Fruit fly (Drosophila melanogaster) whole organism, embryonic: ENCODE measurements around the gene kis.

Experiments used
- BEAF-32 ChIP-seq: fragments of 200-800 bp; sonication (Bioruptor generic); optimal IDR thresholded peaks from 3 replicates; lab custom pipeline; 2017; ENCODE audit warnings: missing biosample characterization, missing genetic modification characterization, mild to moderate bottlenecking, moderate library complexity, missing genetic modification reagents
- Bgb ChIP-seq: fragments of 200-800 bp; sonication (Bioruptor generic); IDR thresholded peaks from 2 replicates; pipeline ENCODE4 v1.3.6; 2022; ENCODE audit warnings: missing biosample characterization, missing genetic modification characterization; ENCODE audit not compliant: partially characterized antibody
- C15 ChIP-seq: fragments of 200-800 bp; sonication (Bioruptor generic); IDR thresholded peaks from 3 replicates; pipeline ENCODE4 v1.3.6; 2022; ENCODE audit warnings: missing biosample characterization, missing genetic modification characterization
- CG10979 ChIP-seq: fragments of 200-800 bp; sonication (Bioruptor generic); optimal IDR thresholded peaks from 2 replicates; lab custom pipeline; 2018; ENCODE audit warnings: missing biosample characterization, mild to moderate bottlenecking, missing genetic modification characterization, moderate library complexity
- CG12104 ChIP-seq: fragments of 200-800 bp; sonication (Bioruptor generic); optimal IDR thresholded peaks from 3 replicates; lab custom pipeline; 2016; ENCODE audit warnings: missing biosample characterization, missing genetic modification characterization
- CG15696 ChIP-seq: fragments of 200-800 bp; sonication (Bioruptor generic); optimal IDR thresholded peaks from 2 replicates; lab custom pipeline; 2019; ENCODE audit warnings: missing biosample characterization, mild to moderate bottlenecking, missing genetic modification characterization, moderate library complexity
- CG16779 ChIP-seq: fragments of 200-800 bp; sonication (Bioruptor generic); IDR thresholded peaks from 2 replicates; pipeline ENCODE4 v1.3.6; 2022; ENCODE audit warnings: missing biosample characterization, missing genetic modification characterization
- CG17385 ChIP-seq: fragments of 200-800 bp; sonication (Bioruptor generic); optimal IDR thresholded peaks from 3 replicates; lab custom pipeline; 2018; ENCODE audit warnings: missing biosample characterization, mild to moderate bottlenecking, missing genetic modification characterization
- CG17612 ChIP-seq: fragments of 200-800 bp; sonication (Bioruptor generic); IDR thresholded peaks from 2 replicates; pipeline ENCODE4 v1.3.6; 2022; ENCODE audit warnings: missing biosample characterization, missing genetic modification characterization
- CG17829 ChIP-seq: fragments of 200-800 bp; optimal IDR thresholded peaks from 2 replicates; lab custom pipeline; 2019; ENCODE audit warnings: missing biosample characterization, mild to moderate bottlenecking, missing genetic modification characterization, moderate library complexity
- CG18599 ChIP-seq: fragments of 200-800 bp; sonication (Bioruptor generic); optimal IDR thresholded peaks from 3 replicates; lab custom pipeline; 2017; ENCODE audit warnings: missing biosample characterization, missing genetic modification characterization, mild to moderate bottlenecking, moderate library complexity, missing genetic modification reagents
- CG2116 ChIP-seq: fragments of 200-800 bp; sonication (Bioruptor generic); optimal IDR thresholded peaks from 3 replicates; lab custom pipeline; 2018; ENCODE audit warnings: missing biosample characterization, mild to moderate bottlenecking, missing genetic modification characterization
- CG3065 ChIP-seq: fragments of 200-800 bp; sonication (Bioruptor generic); optimal IDR thresholded peaks from 2 replicates; lab custom pipeline; 2016; ENCODE audit warnings: missing biosample characterization, missing genetic modification characterization
- CG3281 ChIP-seq: fragments of 200-800 bp; sonication (Bioruptor generic); optimal IDR thresholded peaks from 3 replicates; lab custom pipeline; 2017; ENCODE audit warnings: missing biosample characterization, mild to moderate bottlenecking, missing genetic modification characterization
- CG34376 ChIP-seq: fragments of 200-800 bp; sonication (Bioruptor generic); optimal IDR thresholded peaks from 2 replicates; lab custom pipeline; 2018; ENCODE audit warnings: missing biosample characterization, mild to moderate bottlenecking, missing genetic modification characterization
- CG43689 ChIP-seq: fragments of 200-800 bp; sonication (Bioruptor generic); IDR thresholded peaks from 2 replicates; pipeline ENCODE4 v1.3.6; 2022; ENCODE audit warnings: missing biosample characterization, missing genetic modification characterization
- CG6683 ChIP-seq: fragments of 200-800 bp; sonication (Bioruptor generic); optimal IDR thresholded peaks from 2 replicates; lab custom pipeline; 2017; ENCODE audit warnings: missing biosample characterization, mild to moderate bottlenecking, missing genetic modification characterization, missing genetic modification reagents
- CG7839 ChIP-seq: fragments of 200-800 bp; sonication (Bioruptor generic); optimal IDR thresholded peaks from 3 replicates; lab custom pipeline; 2018; ENCODE audit warnings: missing biosample characterization, mild to moderate bottlenecking, missing genetic modification characterization, moderate library complexity
- CG8089 ChIP-seq: fragments of 200-800 bp; sonication (Bioruptor generic); optimal IDR thresholded peaks from 3 replicates; lab custom pipeline; 2016; ENCODE audit warnings: missing biosample characterization, missing genetic modification characterization
- CG8281 ChIP-seq: fragments of 200-800 bp; sonication (Bioruptor generic); optimal IDR thresholded peaks from 2 replicates; lab custom pipeline; 2018; ENCODE audit warnings: missing biosample characterization, mild to moderate bottlenecking, missing genetic modification characterization, moderate library complexity
- CG9797 ChIP-seq: fragments of 200-800 bp; sonication (Bioruptor generic); optimal IDR thresholded peaks from 3 replicates; lab custom pipeline; 2018; ENCODE audit warnings: missing biosample characterization, mild to moderate bottlenecking, missing genetic modification characterization
- Camta ChIP-seq: fragments of 200-800 bp; sonication (Bioruptor generic); optimal IDR thresholded peaks from 2 replicates; lab custom pipeline; 2016; ENCODE audit warnings: missing biosample characterization, missing genetic modification characterization
- Dip3 ChIP-seq: fragments of 200-800 bp; sonication (Bioruptor generic); optimal IDR thresholded peaks from 3 replicates; lab custom pipeline; 2016; ENCODE audit warnings: missing biosample characterization, missing genetic modification characterization
- Dll ChIP-seq: fragments of 200-800 bp; sonication (Bioruptor generic); IDR thresholded peaks from 4 replicates; pipeline ENCODE4 v1.3.6; 2022; ENCODE audit warnings: missing biosample characterization, missing genetic modification characterization; ENCODE audit not compliant: partially characterized antibody
- E2f1 ChIP-seq: fragments of 200-800 bp; sonication (Bioruptor generic); IDR thresholded peaks from 2 replicates; pipeline ENCODE4 v1.3.6; 2022; ENCODE audit warnings: missing biosample characterization, missing genetic modification characterization
- Mrtf ChIP-seq: fragments of 200-800 bp; sonication (Bioruptor generic); IDR thresholded peaks from 3 replicates; pipeline ENCODE4 v1.3.6; 2022; ENCODE audit warnings: missing biosample characterization, missing genetic modification characterization
- Nf-YC ChIP-seq: fragments of 200-800 bp; optimal IDR thresholded peaks from 3 replicates; lab custom pipeline; 2019; ENCODE audit warnings: missing biosample characterization, mild to moderate bottlenecking, missing genetic modification characterization, moderate library complexity
- PHDP ChIP-seq: fragments of 200-800 bp; sonication (Bioruptor generic); optimal IDR thresholded peaks from 3 replicates; lab custom pipeline; 2018; ENCODE audit warnings: missing biosample characterization, mild to moderate bottlenecking, missing genetic modification characterization, moderate library complexity
- az2 ChIP-seq: fragments of 200-800 bp; sonication (Bioruptor generic); optimal IDR thresholded peaks from 3 replicates; lab custom pipeline; 2016; ENCODE audit warnings: missing biosample characterization, missing genetic modification characterization
- bab2 ChIP-seq: fragments of 200-800 bp; sonication (Bioruptor generic); optimal IDR thresholded peaks from 2 replicates; lab custom pipeline; 2016; ENCODE audit warnings: missing biosample characterization, missing genetic modification characterization
- bcd ChIP-seq: fragments of 200-800 bp; sonication (Bioruptor generic); optimal IDR thresholded peaks from 2 replicates; lab custom pipeline; 2017; ENCODE audit warnings: missing biosample characterization, mild to moderate bottlenecking, missing genetic modification characterization
- cas ChIP-seq: fragments of 200-800 bp; sonication (Bioruptor generic); IDR thresholded peaks from 2 replicates; pipeline ENCODE4 v1.3.6; 2022; ENCODE audit warnings: missing biosample characterization, missing genetic modification characterization
- chinmo ChIP-seq: fragments of 200-800 bp; sonication (Bioruptor generic); IDR thresholded peaks from 4 replicates; pipeline ENCODE4 v1.3.6; 2022; ENCODE audit warnings: missing biosample characterization, missing genetic modification characterization; ENCODE audit not compliant: partially characterized antibody
- chn ChIP-seq: fragments of 200-800 bp; sonication (Bioruptor generic); optimal IDR thresholded peaks from 2 replicates; lab custom pipeline; 2016; ENCODE audit warnings: missing biosample characterization, missing genetic modification characterization
- exex ChIP-seq: fragments of 200-800 bp; sonication (Bioruptor generic); optimal IDR thresholded peaks from 4 replicates; lab custom pipeline; 2018; ENCODE audit warnings: missing biosample characterization, mild to moderate bottlenecking, missing genetic modification characterization, moderate library complexity
- fd96Cb ChIP-seq: fragments of 200-800 bp; sonication (Bioruptor generic); optimal IDR thresholded peaks from 2 replicates; lab custom pipeline; 2018; ENCODE audit warnings: missing biosample characterization, mild to moderate bottlenecking, missing genetic modification characterization, moderate library complexity
- gem ChIP-seq: fragments of 200-800 bp; sonication (Bioruptor generic); optimal IDR thresholded peaks from 2 replicates; lab custom pipeline; 2019; ENCODE audit warnings: missing biosample characterization, mild to moderate bottlenecking, missing genetic modification characterization, moderate library complexity
- gsb-n ChIP-seq: fragments of 200-800 bp; sonication (Bioruptor generic); optimal IDR thresholded peaks from 3 replicates; lab custom pipeline; 2018; ENCODE audit warnings: missing biosample characterization, mild to moderate bottlenecking, missing genetic modification characterization
- gt ChIP-seq: fragments of 200-800 bp; sonication (Bioruptor generic); IDR thresholded peaks from 2 replicates; pipeline ENCODE4 v1.3.6; 2022; ENCODE audit warnings: missing biosample characterization, missing genetic modification characterization
- her ChIP-seq: fragments of 200-800 bp; sonication (Bioruptor generic); optimal IDR thresholded peaks from 2 replicates; lab custom pipeline; 2016; ENCODE audit warnings: missing biosample characterization, missing genetic modification characterization
- kay ChIP-seq: fragments of 200-800 bp; sonication (Bioruptor generic); optimal IDR thresholded peaks from 2 replicates; lab custom pipeline; 2016; ENCODE audit warnings: missing biosample characterization, missing genetic modification characterization
- mld ChIP-seq: fragments of 200-800 bp; sonication (Bioruptor generic); IDR thresholded peaks from 3 replicates; pipeline ENCODE4 v1.3.6; 2022; ENCODE audit warnings: missing biosample characterization, missing genetic modification characterization; ENCODE audit not compliant: partially characterized antibody
- oc ChIP-seq: fragments of 200-800 bp; sonication (Bioruptor generic); optimal IDR thresholded peaks from 2 replicates; lab custom pipeline; 2018; ENCODE audit warnings: missing biosample characterization, mild to moderate bottlenecking, missing genetic modification characterization, moderate library complexity
- pfk ChIP-seq: fragments of 200-800 bp; sonication (Bioruptor generic); optimal IDR thresholded peaks from 2 replicates; lab custom pipeline; 2018; ENCODE audit warnings: missing biosample characterization, mild to moderate bottlenecking, missing genetic modification characterization, moderate library complexity
- slp2 ChIP-seq: fragments of 200-800 bp; sonication (Bioruptor generic); optimal IDR thresholded peaks from 2 replicates; lab custom pipeline; 2016; ENCODE audit warnings: missing biosample characterization, missing genetic modification characterization
- sna ChIP-seq: fragments of 200-800 bp; sonication (Bioruptor generic); IDR thresholded peaks from 2 replicates; pipeline ENCODE4 v1.3.6; 2022; ENCODE audit warnings: missing biosample characterization, missing genetic modification characterization; ENCODE audit not compliant: partially characterized antibody
- sqz ChIP-seq: fragments of 200-800 bp; sonication (Bioruptor generic); optimal IDR thresholded peaks from 3 replicates; lab custom pipeline; 2018; ENCODE audit warnings: missing biosample characterization, mild to moderate bottlenecking, missing genetic modification characterization
- tx ChIP-seq: fragments of 200-800 bp; sonication (Bioruptor generic); optimal IDR thresholded peaks from 2 replicates; lab custom pipeline; 2016; ENCODE audit warnings: missing biosample characterization, missing genetic modification characterization
- z ChIP-seq: fragments of 200-800 bp; sonication (Bioruptor generic); IDR thresholded peaks from 3 replicates; pipeline ENCODE4 v1.3.6; 2022; ENCODE audit warnings: missing biosample characterization, missing genetic modification characterization

kis gene

DNA sequence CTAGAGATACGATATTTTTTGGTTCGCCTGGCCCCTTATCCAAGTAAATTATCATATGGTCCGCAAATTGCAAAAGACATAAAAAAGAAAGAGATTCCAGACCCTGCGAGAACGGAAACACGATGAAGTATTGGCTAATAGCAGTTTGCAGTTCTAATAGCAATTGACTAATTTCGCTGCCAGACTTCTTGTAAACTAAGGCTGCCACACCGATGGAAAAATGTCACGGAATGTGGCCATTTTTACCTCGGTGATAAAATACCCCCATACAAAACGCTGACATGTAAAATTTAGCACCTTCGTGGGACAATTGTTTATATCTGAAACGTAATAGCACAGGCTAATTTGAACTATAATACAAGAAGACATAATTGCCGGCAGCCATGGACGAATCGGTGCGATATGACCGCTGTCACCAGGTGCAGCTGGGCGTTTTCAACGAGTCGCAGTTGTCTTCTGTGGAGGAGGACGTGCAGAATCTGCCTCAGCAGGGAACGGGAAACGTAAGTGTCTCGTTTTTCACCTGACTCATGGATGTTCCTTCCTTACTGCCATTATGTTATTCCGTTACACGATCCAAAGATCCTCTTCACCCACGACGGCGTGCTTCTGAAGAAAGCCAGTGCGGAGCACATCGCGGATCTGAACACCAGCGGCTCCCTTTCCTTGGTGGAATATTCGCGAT, 43.4 kb downstream of the kis start, which contains the start of the genes Tbc1d15-17 and CG11617 (continued):
- TF ChIP-seq CG12104 (no peak), E2f1 (GFP tag; lab: Robert Waterston, UW) (no peak), Camta (GFP tag; lab: Kevin White, UChicago) (no peak), slp2 (no peak), Mrtf (GFP tag; lab: Robert Waterston, UW) (no peak), CG43689 (GFP tag; lab: Robert Waterston, UW) (no peak), CG9797 (GFP tag; lab: Kevin White, UChicago) (peak; percentile 80), CG16779 (GFP tag; lab: Robert Waterston, UW) (no peak), tx (GFP tag; lab: Kevin White, UChicago) (no peak), BEAF-32 (GFP tag; lab: Kevin White, UChicago) (peak; percentile 63), gsb-n (tag; lab: Kevin White, UChicago) (no peak), CG8089 (no peak), PHDP (tag; lab: Kevin White, UChicago) (no peak), CG6683 (no peak), CG17612 (no peak), CG15696 (tag; lab: Kevin White, UChicago) (no peak), CG18599 (no peak), CG7839 (no peak), exex (tag; lab: Kevin White, UChicago) (no peak), az2 (GFP tag; lab: Kevin White, UChicago) (no peak), kay (GFP tag; lab: Kevin White, UChicago) (peak; percentile 34), chinmo (GFP tag; lab: Robert Waterston, UW) (0 out of 4 replicates have a peak, but pooled peaks have one; percentile 8), CG3065 (GFP tag; lab: Kevin White, UChicago) (no peak), sna (GFP tag; lab: Robert Waterston, UW) (peak; percentile 15; the same call in 1 of the 2 replicates), Dip3 (GFP tag; lab: Kevin White, UChicago) (no peak), oc (tag; lab: Kevin White, UChicago) (no peak), CG3281 (GFP tag; lab: Kevin White, UChicago) (no peak), gem (tag; lab: Kevin White, UChicago) (no peak), chn (GFP tag; lab: Kevin White, UChicago) (no peak), gt (GFP tag; lab: Robert Waterston, UW) (no peak), Bgb (GFP tag; lab: Robert Waterston, UW) (peak; percentile 60), pfk (GFP tag; lab: Kevin White, UChicago) (no peak), fd96Cb (no peak), CG17385 (no peak), CG10979 (no peak), cas (GFP tag; lab: Robert Waterston, UW) (no peak), Dll (GFP tag; lab: Robert Waterston, UW) (peak; percentile 55; the same call in 2 of the 4 replicates), her (GFP tag; lab: Kevin White, UChicago) (peak; percentile 51), CG8281 (tag; lab: Kevin White, UChicago) (no peak), C15 (GFP tag; lab: Robert Waterston, UW) (no peak), bcd (GFP tag; lab: Kevin White, UChicago) (no peak), z (GFP tag; lab: Robert Waterston, UW) (no peak), bab2 (GFP tag; lab: Kevin White, UChicago) (no peak), CG17829 (peak; percentile 31), CG2116 (GFP tag; lab: Kevin White, UChicago) (peak; percentile 59), CG34376 (peak; percentile 49), Nf-YC (tag; lab: Kevin White, UChicago) (no peak), sqz (GFP tag; lab: Kevin White, UChicago) (no peak), mld (GFP tag; lab: Robert Waterston, UW) (no peak; the same call in 2 of the 3 replicates)
